Fruit fly (Drosophila melanogaster) whole organism, embryonic: Measurements from ENCODE around the gene Cand1.

Source experiments
- Antp ChIP-seq: fragments of 200-800 bp; sonication (Bioruptor generic); optimal IDR thresholded peaks from 3 replicates; lab custom pipeline; 2016; ENCODE audit warnings: missing biosample characterization, missing genetic modification characterization
- CG11456 ChIP-seq: fragments of 200-800 bp; sonication (Bioruptor generic); IDR thresholded peaks from 3 replicates; pipeline ENCODE4 v1.3.6; 2022; ENCODE audit warnings: missing biosample characterization, missing genetic modification characterization
- CG12104 ChIP-seq: fragments of 200-800 bp; sonication (Bioruptor generic); optimal IDR thresholded peaks from 3 replicates; lab custom pipeline; 2016; ENCODE audit warnings: missing biosample characterization, missing genetic modification characterization
- CG12391 ChIP-seq: fragments of 200-800 bp; sonication (Bioruptor generic); optimal IDR thresholded peaks from 3 replicates; lab custom pipeline; 2018; ENCODE audit warnings: missing biosample characterization, mild to moderate bottlenecking, missing genetic modification characterization, moderate library complexity
- CG13624 ChIP-seq: fragments of 200-800 bp; sonication (Bioruptor generic); optimal IDR thresholded peaks from 2 replicates; lab custom pipeline; 2016; ENCODE audit warnings: missing biosample characterization, missing genetic modification characterization
- CG13894 ChIP-seq: fragments of 200-800 bp; sonication (Bioruptor generic); optimal IDR thresholded peaks from 3 replicates; lab custom pipeline; 2018; ENCODE audit warnings: missing biosample characterization, mild to moderate bottlenecking, missing genetic modification characterization, moderate library complexity
- CG17612 ChIP-seq: fragments of 200-800 bp; sonication (Bioruptor generic); IDR thresholded peaks from 2 replicates; pipeline ENCODE4 v1.3.6; 2022; ENCODE audit warnings: missing biosample characterization, missing genetic modification characterization
- CG17802 ChIP-seq: fragments of 200-800 bp; sonication (Bioruptor generic); optimal IDR thresholded peaks from 2 replicates; lab custom pipeline; 2018; ENCODE audit warnings: missing biosample characterization, mild to moderate bottlenecking, missing genetic modification characterization, moderate library complexity
- CG18262 ChIP-seq: fragments of 200-800 bp; optimal IDR thresholded peaks from 3 replicates; lab custom pipeline; 2019; ENCODE audit warnings: missing biosample characterization, mild to moderate bottlenecking, missing genetic modification characterization, moderate library complexity
- CG18599 ChIP-seq: fragments of 200-800 bp; sonication (Bioruptor generic); optimal IDR thresholded peaks from 3 replicates; lab custom pipeline; 2017; ENCODE audit warnings: missing biosample characterization, missing genetic modification characterization, mild to moderate bottlenecking, moderate library complexity, missing genetic modification reagents
- CG3163 ChIP-seq: fragments of 200-800 bp; sonication (Bioruptor generic); optimal IDR thresholded peaks from 3 replicates; lab custom pipeline; 2016; ENCODE audit warnings: missing biosample characterization, missing genetic modification characterization
- CG32767 ChIP-seq: fragments of 200-800 bp; sonication (Bioruptor generic); IDR thresholded peaks from 2 replicates; pipeline ENCODE4 v1.3.6; 2022; ENCODE audit warnings: missing biosample characterization, missing genetic modification characterization
- CG3281 ChIP-seq: fragments of 200-800 bp; sonication (Bioruptor generic); optimal IDR thresholded peaks from 3 replicates; lab custom pipeline; 2017; ENCODE audit warnings: missing biosample characterization, mild to moderate bottlenecking, missing genetic modification characterization
- CG34376 ChIP-seq: fragments of 200-800 bp; sonication (Bioruptor generic); optimal IDR thresholded peaks from 2 replicates; lab custom pipeline; 2018; ENCODE audit warnings: missing biosample characterization, mild to moderate bottlenecking, missing genetic modification characterization
- CG42726 ChIP-seq: fragments of 200-800 bp; sonication (Bioruptor generic); IDR thresholded peaks from 2 replicates; pipeline ENCODE4 v1.3.6; 2022; ENCODE audit warnings: missing biosample characterization, missing genetic modification characterization; ENCODE audit not compliant: partially characterized antibody
- CG4707 ChIP-seq: fragments of 200-800 bp; sonication (Bioruptor generic); optimal IDR thresholded peaks from 2 replicates; lab custom pipeline; 2018; ENCODE audit warnings: missing biosample characterization, mild to moderate bottlenecking, missing genetic modification characterization, moderate library complexity
- CG4854 ChIP-seq: fragments of 200-800 bp; sonication (Bioruptor generic); optimal IDR thresholded peaks from 2 replicates; lab custom pipeline; 2016; ENCODE audit warnings: missing biosample characterization, missing genetic modification characterization, inconsistent platforms
- CG5245 ChIP-seq: fragments of 200-800 bp; sonication (Bioruptor generic); optimal IDR thresholded peaks from 3 replicates; lab custom pipeline; 2016; ENCODE audit warnings: missing biosample characterization, missing genetic modification characterization
- CG6654 ChIP-seq: fragments of 200-800 bp; sonication (Bioruptor generic); optimal IDR thresholded peaks from 2 replicates; lab custom pipeline; 2017; ENCODE audit warnings: missing biosample characterization, mild to moderate bottlenecking, missing genetic modification characterization
- CG7271 ChIP-seq: fragments of 200-800 bp; sonication (Bioruptor generic); optimal IDR thresholded peaks from 2 replicates; lab custom pipeline; 2018; ENCODE audit warnings: missing biosample characterization, mild to moderate bottlenecking, missing genetic modification characterization, moderate library complexity
- CG7372 ChIP-seq: fragments of 200-800 bp; sonication (Bioruptor generic); IDR thresholded peaks from 2 replicates; pipeline ENCODE4 v1.3.6; 2022; ENCODE audit warnings: missing biosample characterization, missing genetic modification characterization
- CG7963 ChIP-seq: fragments of 200-800 bp; sonication (Bioruptor generic); IDR thresholded peaks from 3 replicates; pipeline ENCODE4 v1.3.6; 2022; ENCODE audit warnings: missing biosample characterization, missing genetic modification characterization; ENCODE audit not compliant: partially characterized antibody
- CG8089 ChIP-seq: fragments of 200-800 bp; sonication (Bioruptor generic); optimal IDR thresholded peaks from 3 replicates; lab custom pipeline; 2016; ENCODE audit warnings: missing biosample characterization, missing genetic modification characterization
- CG8281 ChIP-seq: fragments of 200-800 bp; sonication (Bioruptor generic); optimal IDR thresholded peaks from 2 replicates; lab custom pipeline; 2018; ENCODE audit warnings: missing biosample characterization, mild to moderate bottlenecking, missing genetic modification characterization, moderate library complexity
- CG8944 ChIP-seq: fragments of 200-800 bp; sonication (Bioruptor generic); optimal IDR thresholded peaks from 3 replicates; lab custom pipeline; 2016; ENCODE audit warnings: missing biosample characterization, missing genetic modification characterization
- D19A ChIP-seq: fragments of 200-800 bp; optimal IDR thresholded peaks from 3 replicates; lab custom pipeline; 2019; ENCODE audit warnings: missing biosample characterization, mild to moderate bottlenecking, missing genetic modification characterization, moderate library complexity
- HLH3B ChIP-seq: fragments of 200-800 bp; sonication (Bioruptor generic); IDR thresholded peaks from 2 replicates; pipeline ENCODE4 v1.3.6; 2022; ENCODE audit warnings: missing biosample characterization, missing genetic modification characterization
- Hr39 ChIP-seq: fragments of >200 bp; optimal IDR thresholded peaks from 2 replicates; lab custom pipeline; 2017
- Lhr ChIP-seq: fragments of 200-800 bp; sonication (Bioruptor generic); optimal IDR thresholded peaks from 3 replicates; lab custom pipeline; 2017; ENCODE audit warnings: mild to moderate bottlenecking, missing biosample characterization, missing genetic modification reagents, missing genetic modification characterization
- NFAT ChIP-seq: fragments of 200-800 bp; sonication (Bioruptor generic); IDR thresholded peaks from 2 replicates; pipeline ENCODE4 v1.3.6; 2022; ENCODE audit warnings: missing biosample characterization, missing genetic modification characterization
- Optix ChIP-seq: fragments of 200-800 bp; sonication (Bioruptor generic); IDR thresholded peaks from 3 replicates; pipeline ENCODE4 v1.3.6; 2022; ENCODE audit warnings: missing biosample characterization, missing genetic modification characterization
- Ptx1 ChIP-seq: fragments of 200-800 bp; sonication (Bioruptor generic); IDR thresholded peaks from 2 replicates; pipeline ENCODE4 v1.3.6; 2022; ENCODE audit warnings: missing biosample characterization, missing genetic modification characterization
- Rfx ChIP-seq: fragments of 200-800 bp; sonication (Bioruptor generic); IDR thresholded peaks from 2 replicates; pipeline ENCODE4 v1.3.6; 2022; ENCODE audit warnings: missing biosample characterization, missing genetic modification characterization
- YL-1 ChIP-seq: fragments of 200-800 bp; sonication (Bioruptor generic); optimal IDR thresholded peaks from 3 replicates; lab custom pipeline; 2017; ENCODE audit warnings: missing biosample characterization, mild to moderate bottlenecking, missing genetic modification characterization
- ac ChIP-seq: fragments of 200-800 bp; sonication (Bioruptor generic); optimal IDR thresholded peaks from 3 replicates; lab custom pipeline; 2017; ENCODE audit warnings: missing biosample characterization, mild to moderate bottlenecking, missing genetic modification characterization
- al ChIP-seq: fragments of 200-800 bp; sonication (Bioruptor generic); IDR thresholded peaks from 2 replicates; pipeline ENCODE4 v1.3.6; 2022; ENCODE audit warnings: missing biosample characterization, missing genetic modification characterization
- bigmax ChIP-seq: fragments of 200-800 bp; sonication (Bioruptor generic); optimal IDR thresholded peaks from 2 replicates; lab custom pipeline; 2018; ENCODE audit warnings: missing biosample characterization, mild to moderate bottlenecking, missing genetic modification characterization
- cad ChIP-seq: fragments of >200 bp; optimal IDR thresholded peaks from 2 replicates; lab custom pipeline; 2017; ENCODE audit warnings: missing biosample characterization, missing genetic modification characterization
- cas ChIP-seq: fragments of 200-800 bp; sonication (Bioruptor generic); IDR thresholded peaks from 2 replicates; pipeline ENCODE4 v1.3.6; 2022; ENCODE audit warnings: missing biosample characterization, missing genetic modification characterization
- crol ChIP-seq: fragments of 200-800 bp; sonication (Bioruptor generic); IDR thresholded peaks from 2 replicates; pipeline ENCODE4 v1.3.6; 2022; ENCODE audit warnings: missing biosample characterization, missing genetic modification characterization
- crp ChIP-seq, 2 experiments: fragments of 200-800 bp; sonication (Bioruptor generic); optimal IDR thresholded peaks; 2 replicates in 1 of 2; 3 replicates in 1 of 2; lab custom pipeline; 2017; ENCODE audit warnings: missing biosample characterization in 2 of 2, missing genetic modification characterization in 2 of 2, mild to moderate bottlenecking in 1 of 2, moderate library complexity in 1 of 2
- dimm ChIP-seq: fragments of 200-800 bp; sonication (Bioruptor generic); IDR thresholded peaks from 2 replicates; pipeline ENCODE4 v1.3.6; 2022; ENCODE audit warnings: missing biosample characterization, missing genetic modification characterization
- fru ChIP-seq: fragments of >200 bp; optimal IDR thresholded peaks from 2 replicates; lab custom pipeline; 2017
- gro ChIP-seq: fragments of 200-800 bp; sonication (Bioruptor generic); optimal IDR thresholded peaks from 2 replicates; lab custom pipeline; 2016; ENCODE audit warnings: missing biosample characterization, missing genetic modification characterization
- jumu ChIP-seq: fragments of 200-800 bp; sonication (Bioruptor generic); optimal IDR thresholded peaks from 3 replicates; lab custom pipeline; 2016; ENCODE audit warnings: missing biosample characterization, missing genetic modification characterization
- nerfin-1 ChIP-seq: fragments of 200-800 bp; sonication (Bioruptor generic); optimal IDR thresholded peaks from 3 replicates; lab custom pipeline; 2019; ENCODE audit warnings: missing biosample characterization, mild to moderate bottlenecking, missing genetic modification characterization, moderate library complexity
- sug ChIP-seq: fragments of 200-800 bp; optimal IDR thresholded peaks from 2 replicates; lab custom pipeline; 2019; ENCODE audit warnings: missing biosample characterization, mild to moderate bottlenecking, missing genetic modification characterization, moderate library complexity
- tx ChIP-seq: fragments of 200-800 bp; sonication (Bioruptor generic); optimal IDR thresholded peaks from 2 replicates; lab custom pipeline; 2016; ENCODE audit warnings: missing biosample characterization, missing genetic modification characterization
- yki ChIP-seq: fragments of >200 bp; optimal IDR thresholded peaks from 3 replicates; lab custom pipeline; 2018

Gene Cand1

DNA sequence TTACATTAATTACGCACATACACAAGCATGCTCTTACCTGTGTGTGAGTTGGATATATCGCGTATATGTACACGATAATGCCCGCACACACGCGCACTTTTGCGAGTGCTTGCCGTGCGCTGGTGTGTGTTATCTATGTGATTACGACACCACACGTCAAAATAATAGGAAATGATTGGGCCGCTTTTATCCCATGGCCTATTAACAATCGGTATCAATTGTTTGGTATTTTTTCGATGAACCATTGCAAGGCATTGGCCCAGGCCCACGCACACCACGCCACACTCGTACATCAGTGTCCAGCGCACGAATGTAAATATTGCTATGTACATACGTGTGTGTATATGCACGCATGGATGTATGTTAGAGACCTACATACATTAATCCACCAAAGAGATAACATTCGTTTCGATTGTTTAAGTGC lies 27.6 kb downstream of the Cand1 start (continued):
- peak; percentile 20 for TF ChIP-seq Antp (GFP tag; lab: Kevin White, UChicago)
- peak; percentile 46 for TF ChIP-seq CG12391 (tag; lab: Kevin White, UChicago)
- TF ChIP-seq CG12104 (GFP tag; lab: Kevin White, UChicago): no peak
- TF ChIP-seq YL-1 (GFP tag; lab: Kevin White, UChicago): peak; percentile 88
- TF ChIP-seq CG32767 (GFP tag; lab: Robert Waterston, UW): peak; percentile 59; the same call in 1 of the 2 replicates
- TF ChIP-seq jumu: peak; percentile 54
- TF ChIP-seq CG34376 (GFP tag; lab: Kevin White, UChicago): peak; percentile 99
- peak; percentile 35; the same call in 1 of the 2 replicates for TF ChIP-seq Ptx1 (GFP tag; lab: Robert Waterston, UW)
- TF ChIP-seq CG8944 (GFP tag; lab: Kevin White, UChicago): no peak
- TF ChIP-seq yki (lab: Kevin White, UChicago): no peak
- peak; percentile 15 for TF ChIP-seq ac (GFP tag; lab: Kevin White, UChicago)
- TF ChIP-seq CG8089 (GFP tag; lab: Kevin White, UChicago): peak; percentile 55
- peak; percentile 28; the same call in 1 of the 2 replicates for TF ChIP-seq CG42726 (GFP tag; lab: Robert Waterston, UW)
- TF ChIP-seq Rfx (GFP tag; lab: Robert Waterston, UW): peak; percentile 75
- peak; percentile 84 for TF ChIP-seq CG18599 (GFP tag; lab: Kevin White, UChicago)
- TF ChIP-seq CG3163 (GFP tag; lab: Kevin White, UChicago): peak; percentile 63
- no peak for TF ChIP-seq CG17802
- TF ChIP-seq Hr39 (lab: Kevin White, UChicago): no peak
- no peak for TF ChIP-seq CG17612 (GFP tag; lab: Robert Waterston, UW)
- TF ChIP-seq CG6654 (GFP tag; lab: Kevin White, UChicago): no peak
- TF ChIP-seq bigmax (GFP tag; lab: Kevin White, UChicago): peak; percentile 57
- TF ChIP-seq sug: peak; percentile 87
- TF ChIP-seq cad (GFP tag; lab: Kevin White, UChicago): no peak
- peak; percentile 24 for TF ChIP-seq Lhr
- TF ChIP-seq CG7271 (tag; lab: Kevin White, UChicago): no peak
- TF ChIP-seq CG8281 (tag; lab: Kevin White, UChicago): peak; percentile 23
- TF ChIP-seq HLH3B: peak; percentile 32; the same call in 1 of the 2 replicates
- TF ChIP-seq CG4854: peak; percentile 32
- TF ChIP-seq Optix (GFP tag; lab: Robert Waterston, UW): no peak
- TF ChIP-seq fru: no peak
- TF ChIP-seq NFAT (GFP tag; lab: Robert Waterston, UW): peak; percentile 70; the same call in 1 of the 2 replicates
- TF ChIP-seq nerfin-1 (tag; lab: Kevin White, UChicago): peak; percentile 66
- no peak for TF ChIP-seq tx (GFP tag; lab: Kevin White, UChicago)
- TF ChIP-seq gro (GFP tag; lab: Kevin White, UChicago): peak; percentile 82
- no peak for TF ChIP-seq CG5245 (GFP tag; lab: Kevin White, UChicago)
- TF ChIP-seq CG7372 (GFP tag; lab: Robert Waterston, UW): 0 out of 2 replicates have a peak, but pooled peaks have one; percentile 10
- TF ChIP-seq CG11456 (GFP tag; lab: Robert Waterston, UW): no peak
- no peak for TF ChIP-seq cas (GFP tag; lab: Robert Waterston, UW)
- no peak for TF ChIP-seq crol (GFP tag; lab: Robert Waterston, UW)
- TF ChIP-seq dimm: no peak
- peak; percentile 65 for TF ChIP-seq CG4707 (GFP tag; lab: Kevin White, UChicago)
- TF ChIP-seq D19A (tag; lab: Kevin White, UChicago): peak; percentile 67
- TF ChIP-seq al (GFP tag; lab: Robert Waterston, UW): no peak
- TF ChIP-seq crp (GFP tag; optimal IDR thresholded peaks at IDR 0.05; lab: Kevin White, UChicago): no peak
- peak; percentile 68 for TF ChIP-seq CG13624 (GFP tag; lab: Kevin White, UChicago)
- peak; percentile 41 for TF ChIP-seq CG18262
- TF ChIP-seq CG7963 (GFP tag; lab: Robert Waterston, UW): no peak
- TF ChIP-seq CG13894: peak; percentile 93
- TF ChIP-seq CG3281 (GFP tag; lab: Kevin White, UChicago): peak; percentile 76
